Worm (Caenorhabditis elegans) whole organism, midembryonic: ENCODE measurements around the gene taf-7.2.

Experiments
- T22C8.4 ChIP-seq: fragments of 200-800 bp; sonication (Bioruptor generic); IDR thresholded peaks from 2 replicates; pipeline ENCODE4 v1.3.6; 2022; ENCODE audit warnings: missing genetic modification characterization, missing compliant biosample characterization
- cog-1 ChIP-seq: sonication (generic microtip); optimal IDR thresholded peaks from 2 replicates; lab custom pipeline; 2016; ENCODE audit warnings: missing genetic modification characterization, missing compliant biosample characterization
- flt-1 ChIP-seq: fragments of 200-800 bp; sonication (Bioruptor generic); IDR thresholded peaks from 2 replicates; pipeline ENCODE4 v1.3.6; 2022; ENCODE audit warnings: missing genetic modification characterization, missing compliant biosample characterization
- klf-2 ChIP-seq: fragments of 200-800 bp; sonication (Bioruptor generic); conservative IDR thresholded peaks from 2 replicates; pipeline ENCODE4 v1.3.6; 2022; ENCODE audit warnings: missing genetic modification reagents, missing genetic modification characterization, missing compliant biosample characterization
- med-1 ChIP-seq: sonication (generic microtip); optimal IDR thresholded peaks from 2 replicates; lab custom pipeline; 2017; ENCODE audit warnings: missing genetic modification characterization, mild to moderate bottlenecking, missing compliant biosample characterization, antibody characterized with exemption, missing genetic modification reagents; ENCODE audit not compliant: insufficient read depth
- ref-1 ChIP-seq: fragments of 200-800 bp; sonication (Bioruptor generic); conservative IDR thresholded peaks from 2 replicates; pipeline ENCODE4 v1.3.6; 2022; ENCODE audit warnings: missing genetic modification reagents, missing genetic modification characterization, missing compliant biosample characterization
- tab-1 ChIP-seq: fragments of 200-800 bp; sonication (Bioruptor generic); IDR thresholded peaks from 2 replicates; pipeline ENCODE4 v1.3.6; 2022; ENCODE audit warnings: missing genetic modification characterization, missing compliant biosample characterization
- ztf-23 ChIP-seq: fragments of 200-800 bp; sonication (Bioruptor generic); IDR thresholded peaks from 2 replicates; pipeline ENCODE4 v1.3.6; 2022; ENCODE audit warnings: missing genetic modification reagents, missing genetic modification characterization, missing compliant biosample characterization
- ztf-29 ChIP-seq: fragments of 200-800 bp; sonication (Bioruptor generic); IDR thresholded peaks from 2 replicates; pipeline ENCODE4 v1.3.6; 2022; ENCODE audit warnings: missing genetic modification reagents, missing genetic modification characterization, missing compliant biosample characterization

Gene taf-7.2

DNA sequence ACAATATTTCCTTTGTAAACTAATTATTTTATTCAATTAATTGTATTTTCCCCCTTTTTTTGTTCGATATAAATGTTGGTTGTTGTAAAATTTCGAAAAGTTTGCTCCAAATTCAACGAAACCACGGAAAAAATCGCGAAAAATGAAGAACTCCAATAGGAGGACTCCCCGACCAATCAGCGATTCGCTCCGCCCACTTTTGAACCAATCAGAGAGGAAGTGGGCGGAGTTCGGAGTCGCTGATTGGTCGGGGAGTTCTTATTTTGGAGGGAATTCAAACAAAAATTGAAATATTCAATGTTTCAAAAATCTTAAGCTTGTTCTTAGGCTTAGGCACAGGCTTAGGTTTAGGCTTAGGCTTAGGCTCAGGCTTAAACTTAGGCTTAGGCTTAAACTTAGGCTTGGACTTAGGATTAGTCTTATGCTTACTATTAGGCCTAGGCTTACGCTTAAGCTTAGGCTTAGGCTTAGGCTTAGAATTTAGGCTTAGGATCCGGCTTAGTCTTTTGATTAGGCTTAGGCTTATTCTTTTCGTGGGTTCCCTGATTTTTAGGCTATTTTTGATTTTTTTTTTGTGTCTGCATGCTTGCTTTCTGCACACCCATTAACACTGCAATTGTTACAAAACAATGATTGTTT, 32.7 kb downstream of the taf-7.2 start:
- TF ChIP-seq med-1 (GFP tag; lab: Kevin White, UChicago) (no peak), tab-1 (GFP tag; lab: Robert Waterston, UW) (no peak), cog-1 (tag; lab: Kevin White, UChicago) (no peak), ztf-23 (GFP tag; lab: Robert Waterston, UW) (no peak), flt-1 (GFP tag; lab: Robert Waterston, UW) (no peak), T22C8.4 (GFP tag; lab: Robert Waterston, UW) (no peak), klf-2 (GFP tag; lab: Robert Waterston, UW) (no peak), ztf-29 (GFP tag; lab: Robert Waterston, UW) (no peak), ref-1 (GFP tag; lab: Robert Waterston, UW) (no peak)

DNA sequence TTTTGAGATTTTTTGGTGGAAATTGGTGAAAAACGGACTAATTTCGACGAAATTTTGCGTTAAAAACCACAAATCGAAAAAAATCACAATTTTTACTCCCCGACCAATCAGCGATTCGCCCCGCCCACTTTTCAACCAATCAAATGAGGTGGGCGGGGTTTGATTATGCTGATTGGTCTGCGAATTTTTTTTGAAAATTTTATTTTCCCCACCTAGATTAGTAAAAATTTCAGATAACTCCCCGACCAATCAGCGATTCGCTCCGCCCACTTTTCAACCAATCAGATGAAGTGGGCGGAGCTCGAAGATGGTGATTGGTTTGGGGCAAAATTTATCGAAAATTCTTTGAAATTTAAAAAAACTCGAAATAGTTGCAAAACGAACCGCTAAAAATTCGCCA, 34.0 kb downstream of the taf-7.2 start:
- TF ChIP-seq tab-1 (GFP tag; lab: Robert Waterston, UW) (no peak), T22C8.4 (GFP tag; lab: Robert Waterston, UW) (no peak), med-1 (GFP tag; lab: Kevin White, UChicago) (no peak), cog-1 (tag; lab: Kevin White, UChicago) (no peak), ztf-23 (GFP tag; lab: Robert Waterston, UW) (no peak), ztf-29 (GFP tag; lab: Robert Waterston, UW) (no peak), ref-1 (GFP tag; lab: Robert Waterston, UW) (no peak), klf-2 (GFP tag; lab: Robert Waterston, UW) (no peak), flt-1 (GFP tag; lab: Robert Waterston, UW) (no peak)

ce11 chrIII:12638592-12638991, 34.6 kb downstream of the taf-7.2 start:
- TF ChIP-seq ref-1 (GFP tag; lab: Robert Waterston, UW) (no peak), tab-1 (GFP tag; lab: Robert Waterston, UW) (no peak), ztf-29 (GFP tag; lab: Robert Waterston, UW) (no peak), flt-1 (GFP tag; lab: Robert Waterston, UW) (no peak), med-1 (GFP tag; lab: Kevin White, UChicago) (no peak), cog-1 (tag; lab: Kevin White, UChicago) (no peak), T22C8.4 (GFP tag; lab: Robert Waterston, UW) (no peak), klf-2 (GFP tag; lab: Robert Waterston, UW) (no peak), ztf-23 (GFP tag; lab: Robert Waterston, UW) (no peak)

- TF ChIP-seq med-1 (GFP tag; lab: Kevin White, UChicago) = no peak
- TF ChIP-seq ztf-23 (GFP tag; lab: Robert Waterston, UW) = no peak
- TF ChIP-seq cog-1 (tag; lab: Kevin White, UChicago) = no peak
- no peak for TF ChIP-seq flt-1 (GFP tag; lab: Robert Waterston, UW)
- TF ChIP-seq ztf-29 (GFP tag; lab: Robert Waterston, UW) = no peak
- TF ChIP-seq T22C8.4 (GFP tag; lab: Robert Waterston, UW) = no peak
- TF ChIP-seq klf-2 (GFP tag; lab: Robert Waterston, UW) = no peak
- TF ChIP-seq tab-1 (GFP tag; lab: Robert Waterston, UW) = no peak
- no peak for TF ChIP-seq ref-1 (GFP tag; lab: Robert Waterston, UW)
These were observed 47.2 kb downstream of the taf-7.2 start, which contains the start of gene pqn-80 for ce11 chrIII:12625875-12626649. pqn-80 (plus strand) TSS chrIII:12626568.

ce11 chrIII:12624466-12624865, 48.8 kb downstream of the taf-7.2 start, which contains the start of gene gtf-2A2:
gtf-2A2 (plus strand) TSS chrIII:12624766.
- no peak for TF ChIP-seq med-1 (GFP tag; lab: Kevin White, UChicago)
- TF ChIP-seq T22C8.4 (GFP tag; lab: Robert Waterston, UW) = no peak
- no peak for TF ChIP-seq ref-1 (GFP tag; lab: Robert Waterston, UW)
- TF ChIP-seq klf-2 (GFP tag; lab: Robert Waterston, UW) = no peak
- TF ChIP-seq flt-1 (GFP tag; lab: Robert Waterston, UW) = no peak
- no peak for TF ChIP-seq cog-1 (tag; lab: Kevin White, UChicago)
- no peak for TF ChIP-seq tab-1 (GFP tag; lab: Robert Waterston, UW)
- no peak for TF ChIP-seq ztf-29 (GFP tag; lab: Robert Waterston, UW)
- no peak for TF ChIP-seq ztf-23 (GFP tag; lab: Robert Waterston, UW)
